Fruit fly (Drosophila melanogaster): ENCODE measurements around the gene CG10958.

DNA sequence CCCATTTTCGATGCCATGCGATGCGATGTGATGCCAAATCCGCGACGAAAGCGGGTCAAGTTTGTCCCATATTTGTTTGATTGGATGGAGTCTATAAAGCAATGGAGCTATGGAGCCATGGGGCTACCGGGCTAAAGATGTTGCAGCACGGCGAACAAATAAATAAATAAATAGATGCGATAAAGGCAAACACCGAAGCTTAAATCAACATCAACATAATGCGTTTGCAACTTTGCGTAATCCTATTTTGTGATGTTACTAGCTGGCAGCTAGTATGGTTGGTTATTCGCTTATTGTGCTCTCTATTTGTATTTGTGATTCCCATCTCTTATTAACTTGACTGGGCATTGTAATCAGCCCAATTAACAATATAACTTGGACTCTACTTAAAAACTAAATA is 4.0 kb upstream of the CG10958 start:
- TF ChIP-seq CG1832 (GFP tag; optimal IDR thresholded peaks at IDR 0.05) (no peak), Hr78 (GFP tag; optimal IDR thresholded peaks at IDR 0.05) (no peak), CkIIα-i1 (GFP tag; IDR thresholded peaks at IDR 0.05) (no peak), psq (GFP tag; optimal IDR thresholded peaks at IDR 0.05) (no peak), CG14965 (GFP tag; optimal IDR thresholded peaks at IDR 0.05; ENCODE audit: borderline replicate concordance) (no peak), CG14441 (GFP tag; IDR thresholded peaks at IDR 0.05) (no peak), pan (optimal IDR thresholded peaks at IDR 0.05) (no peak), pan (GFP tag; optimal IDR thresholded peaks at IDR 0.05 in 1 of 2, IDR thresholded peaks at IDR 0.05 in 1 of 2) (no peak), Kr (GFP tag; optimal IDR thresholded peaks at IDR 0.05) (no peak), chm (GFP tag; IDR thresholded peaks at IDR 0.05) (no peak), inv (GFP tag; IDR thresholded peaks at IDR 0.05; ENCODE audit: partially characterized antibody) (no peak), jumu (GFP tag; optimal IDR thresholded peaks at IDR 0.05) (no peak), chinmo (GFP tag; IDR thresholded peaks at IDR 0.05; ENCODE audit: partially characterized antibody) (no peak), cad (GFP tag; optimal IDR thresholded peaks at IDR 0.05) (no peak)

Measured in whole organism, embryonic.